Fruit fly (Drosophila melanogaster) whole organism, adult: ENCODE measurements around the gene Zmynd10.

Source experiments
- CG11617 ChIP-seq: fragments of 200-800 bp; sonication (Bioruptor generic); optimal IDR thresholded peaks from 2 replicates; lab custom pipeline; 2017; ENCODE audit warnings: mild to moderate bottlenecking, missing biosample characterization, missing genetic modification reagents, missing genetic modification characterization
- CG12768 ChIP-seq: fragments of 200-800 bp; sonication (Bioruptor generic); optimal IDR thresholded peaks from 2 replicates; lab custom pipeline; 2017; ENCODE audit warnings: missing biosample characterization, missing genetic modification characterization, mild to moderate bottlenecking, moderate library complexity, missing genetic modification reagents
- CG14711 ChIP-seq: fragments of 200-800 bp; sonication (Bioruptor generic); optimal IDR thresholded peaks from 2 replicates; lab custom pipeline; 2018; ENCODE audit warnings: missing biosample characterization, mild to moderate bottlenecking, missing genetic modification characterization, moderate library complexity
- CG1620 ChIP-seq: fragments of 200-800 bp; sonication (Bioruptor generic); optimal IDR thresholded peaks from 2 replicates; lab custom pipeline; 2016; ENCODE audit warnings: missing biosample characterization, missing genetic modification characterization
- CG33017 ChIP-seq: fragments of 200-800 bp; sonication (Bioruptor generic); optimal IDR thresholded peaks from 2 replicates; lab custom pipeline; 2018; ENCODE audit warnings: missing biosample characterization, mild to moderate bottlenecking, missing genetic modification characterization, moderate library complexity
- CG5204 ChIP-seq: fragments of 200-800 bp; sonication (Bioruptor generic); optimal IDR thresholded peaks from 2 replicates; lab custom pipeline; 2016; ENCODE audit warnings: missing biosample characterization, missing genetic modification characterization
- CG7045 ChIP-seq: fragments of 200-800 bp; sonication (Bioruptor generic); optimal IDR thresholded peaks from 2 replicates; lab custom pipeline; 2017; ENCODE audit warnings: missing biosample characterization, mild to moderate bottlenecking, missing genetic modification characterization
- CG7101 ChIP-seq: fragments of 200-800 bp; sonication (Bioruptor generic); optimal IDR thresholded peaks from 2 replicates; lab custom pipeline; 2018; ENCODE audit warnings: missing biosample characterization, mild to moderate bottlenecking, missing genetic modification characterization, moderate library complexity
- Clk ChIP-seq: fragments of 200-800 bp; sonication (Bioruptor generic); optimal IDR thresholded peaks from 2 replicates; lab custom pipeline; 2017; ENCODE audit warnings: missing biosample characterization, missing genetic modification characterization
- Crg-1 ChIP-seq: fragments of 200-800 bp; sonication (Bioruptor generic); optimal IDR thresholded peaks from 2 replicates; lab custom pipeline; 2016; ENCODE audit warnings: missing biosample characterization, missing genetic modification characterization
- Hr96 ChIP-seq: fragments of 200-800 bp; sonication (Bioruptor generic); optimal IDR thresholded peaks from 2 replicates; lab custom pipeline; 2016; ENCODE audit warnings: missing biosample characterization, missing genetic modification characterization
- Mnt ChIP-seq: fragments of 200-800 bp; sonication (Bioruptor generic); optimal IDR thresholded peaks from 2 replicates; lab custom pipeline; 2016; ENCODE audit warnings: missing biosample characterization, mild to moderate bottlenecking, missing genetic modification characterization
- bab1 ChIP-seq: fragments of 200-800 bp; sonication (Bioruptor generic); optimal IDR thresholded peaks from 3 replicates; lab custom pipeline; 2019; ENCODE audit warnings: missing biosample characterization, mild to moderate bottlenecking, missing genetic modification characterization, moderate library complexity
- cic ChIP-seq: fragments of 200-800 bp; sonication (Bioruptor generic); optimal IDR thresholded peaks from 2 replicates; lab custom pipeline; 2017; ENCODE audit warnings: missing biosample characterization, mild to moderate bottlenecking, missing genetic modification characterization, moderate library complexity
- cnc ChIP-seq, 2 experiments: fragments of >200 bp; optimal IDR thresholded peaks; 2 replicates each; lab custom pipeline; 2017
- kay ChIP-seq: fragments of 200-800 bp; sonication (Bioruptor generic); peaks from one replicate; lab custom pipeline; 2016; ENCODE audit warnings: missing biosample characterization, missing genetic modification characterization, borderline replicate concordance
- ovo ChIP-seq: fragments of 200-800 bp; sonication (Bioruptor generic); optimal IDR thresholded peaks from 2 replicates; lab custom pipeline; 2016; ENCODE audit warnings: missing biosample characterization, missing genetic modification characterization
- pad ChIP-seq: fragments of 200-800 bp; sonication (Bioruptor generic); optimal IDR thresholded peaks from 3 replicates; lab custom pipeline; 2017; ENCODE audit warnings: missing biosample characterization, missing genetic modification characterization, mild to moderate bottlenecking, moderate library complexity, missing genetic modification reagents
- tj ChIP-seq: fragments of 200-800 bp; sonication (Bioruptor generic); optimal IDR thresholded peaks from 3 replicates; lab custom pipeline; 2017; ENCODE audit warnings: missing biosample characterization, mild to moderate bottlenecking, missing genetic modification characterization, moderate library complexity
- toe ChIP-seq: fragments of 200-800 bp; sonication (Bioruptor generic); optimal IDR thresholded peaks from 2 replicates; lab custom pipeline; 2016; ENCODE audit warnings: missing biosample characterization, missing genetic modification characterization

Gene Zmynd10

dm6 chr3L:13062746-13063145 is 36.5 kb upstream of the Zmynd10 start, which contains the start of gene CG34429:
Gene CG34429, plus strand, starts transcription at chr3L:13063046.
- TF ChIP-seq CG1620 (no peak), kay (GFP tag; lab: Kevin White, UChicago) (no peak), cic (no peak), CG12768 (no peak), CG14711 (tag; lab: Kevin White, UChicago) (no peak), Crg-1 (GFP tag; lab: Kevin White, UChicago) (no peak), cnc (optimal IDR thresholded peaks at IDR 0.05; lab: Kevin White, UChicago) (no peak), toe (GFP tag; lab: Kevin White, UChicago) (no peak), Hr96 (GFP tag; lab: Kevin White, UChicago) (no peak), Mnt (GFP tag; lab: Kevin White, UChicago) (no peak), ovo (no peak)

dm6 chr3L:13061322-13061809 is 35.1 kb upstream of the Zmynd10 start, which contains the start of the genes CG14115 and CG34428:
Gene CG14115, minus strand, starts transcription at chr3L:13061422.
Gene CG34428, plus strand, starts transcription at chr3L:13061759.
- TF ChIP-seq CG1620 (no peak), kay (GFP tag; lab: Kevin White, UChicago) (no peak), CG14711 (tag; lab: Kevin White, UChicago) (no peak), cnc (optimal IDR thresholded peaks at IDR 0.05; lab: Kevin White, UChicago) (no peak), Clk (no peak), bab1 (GFP tag; lab: Kevin White, UChicago) (no peak), CG7045 (GFP tag; lab: Kevin White, UChicago) (no peak), cic (no peak), Mnt (GFP tag; lab: Kevin White, UChicago) (no peak), toe (GFP tag; lab: Kevin White, UChicago) (no peak), Crg-1 (GFP tag; lab: Kevin White, UChicago) (no peak), CG5204 (no peak), pad (no peak), CG7101 (tag; lab: Kevin White, UChicago) (no peak), CG12768 (no peak), Hr96 (GFP tag; lab: Kevin White, UChicago) (no peak), CG33017 (tag; lab: Kevin White, UChicago) (no peak)

- TF ChIP-seq CG7045 (GFP tag; lab: Kevin White, UChicago) (no peak), cic (no peak)
These were observed 32.2 kb upstream of the Zmynd10 start for dm6 chr3L:13058429-13058828.

dm6 chr3L:13050675-13051202 is 24.5 kb upstream of the Zmynd10 start:
- TF ChIP-seq toe (GFP tag; lab: Kevin White, UChicago) (no peak), kay (GFP tag; lab: Kevin White, UChicago) (no peak), CG14711 (tag; lab: Kevin White, UChicago) (no peak), pad (no peak), CG7045 (GFP tag; lab: Kevin White, UChicago) (no peak), cnc (optimal IDR thresholded peaks at IDR 0.05; lab: Kevin White, UChicago) (no peak), CG1620 (no peak), CG12768 (no peak), CG33017 (tag; lab: Kevin White, UChicago) (no peak), Mnt (GFP tag; lab: Kevin White, UChicago) (no peak), tj (GFP tag; lab: Kevin White, UChicago) (no peak), bab1 (GFP tag; lab: Kevin White, UChicago) (no peak), CG5204 (no peak), Clk (no peak), Crg-1 (GFP tag; lab: Kevin White, UChicago) (no peak)

dm6 chr3L:13049671-13050070 is 23.4 kb upstream of the Zmynd10 start:
- TF ChIP-seq CG7101 (tag; lab: Kevin White, UChicago) = no peak
- TF ChIP-seq kay (GFP tag; lab: Kevin White, UChicago) = no peak
- TF ChIP-seq Hr96 (GFP tag; lab: Kevin White, UChicago) = no peak
- no peak for TF ChIP-seq Clk
- TF ChIP-seq CG11617 (GFP tag; lab: Kevin White, UChicago) = no peak
- no peak for TF ChIP-seq cic
- no peak for TF ChIP-seq ovo
- no peak for TF ChIP-seq Crg-1 (GFP tag; lab: Kevin White, UChicago)
- TF ChIP-seq CG12768 = no peak
- no peak for TF ChIP-seq CG1620
- no peak for TF ChIP-seq CG14711 (tag; lab: Kevin White, UChicago)
- TF ChIP-seq pad = no peak
- no peak for TF ChIP-seq tj (GFP tag; lab: Kevin White, UChicago)
- TF ChIP-seq toe (GFP tag; lab: Kevin White, UChicago) = no peak
- no peak for TF ChIP-seq Mnt (GFP tag; lab: Kevin White, UChicago)

dm6 chr3L:13046758-13047157 is 20.5 kb upstream of the Zmynd10 start, which contains the start of gene CG11279:
Gene CG11279, plus strand, starts transcription at chr3L:13046977.
- no peak for TF ChIP-seq kay (GFP tag; lab: Kevin White, UChicago)
- peak; percentile 36 for TF ChIP-seq bab1 (GFP tag; lab: Kevin White, UChicago)
- TF ChIP-seq Mnt (GFP tag; lab: Kevin White, UChicago) = peak; percentile 26

- TF ChIP-seq CG33017 (tag; lab: Kevin White, UChicago) (no peak), kay (GFP tag; lab: Kevin White, UChicago) (no peak), CG12768 (peak; percentile 3), CG7045 (GFP tag; lab: Kevin White, UChicago) (no peak), tj (GFP tag; lab: Kevin White, UChicago) (peak; percentile 6), CG5204 (no peak), bab1 (GFP tag; lab: Kevin White, UChicago) (peak; percentile 51), Mnt (GFP tag; lab: Kevin White, UChicago) (peak; percentile 73), cic (peak; percentile 61), CG7101 (tag; lab: Kevin White, UChicago) (no peak), CG14711 (tag; lab: Kevin White, UChicago) (peak; percentile 22), cnc (optimal IDR thresholded peaks at IDR 0.05; lab: Kevin White, UChicago) (no peak), Clk (no peak), Hr96 (GFP tag; lab: Kevin White, UChicago) (no peak), pad (peak; percentile 49), CG1620 (peak; percentile 4), CG11617 (GFP tag; lab: Kevin White, UChicago) (peak; percentile 62), Crg-1 (GFP tag; lab: Kevin White, UChicago) (no peak), toe (GFP tag; lab: Kevin White, UChicago) (no peak), ovo (no peak)
These were observed 18.1 kb upstream of the Zmynd10 start, which contains the start of gene Syx13 for dm6 chr3L:13044335-13044814. Gene Syx13, plus strand, starts transcription at chr3L:13044434.
